Worm (Caenorhabditis elegans) whole organism, late embryonic: ENCODE measurements around the gene orc-1.

ENCODE experiments used
- ama-1 ChIP-seq: fragments of 150-350 bp; optimal IDR thresholded peaks from 2 replicates; lab custom pipeline; 2014
- ceh-18 ChIP-seq: sonication (generic microtip); optimal IDR thresholded peaks from 2 replicates; lab custom pipeline; 2016; ENCODE audit warnings: missing genetic modification characterization, missing compliant biosample characterization
- nhr-11 ChIP-seq: fragments of 150-350 bp; optimal IDR thresholded peaks from 2 replicates; lab custom pipeline; 2014; ENCODE audit warnings: missing biosample characterization, missing genetic modification characterization

DNA sequence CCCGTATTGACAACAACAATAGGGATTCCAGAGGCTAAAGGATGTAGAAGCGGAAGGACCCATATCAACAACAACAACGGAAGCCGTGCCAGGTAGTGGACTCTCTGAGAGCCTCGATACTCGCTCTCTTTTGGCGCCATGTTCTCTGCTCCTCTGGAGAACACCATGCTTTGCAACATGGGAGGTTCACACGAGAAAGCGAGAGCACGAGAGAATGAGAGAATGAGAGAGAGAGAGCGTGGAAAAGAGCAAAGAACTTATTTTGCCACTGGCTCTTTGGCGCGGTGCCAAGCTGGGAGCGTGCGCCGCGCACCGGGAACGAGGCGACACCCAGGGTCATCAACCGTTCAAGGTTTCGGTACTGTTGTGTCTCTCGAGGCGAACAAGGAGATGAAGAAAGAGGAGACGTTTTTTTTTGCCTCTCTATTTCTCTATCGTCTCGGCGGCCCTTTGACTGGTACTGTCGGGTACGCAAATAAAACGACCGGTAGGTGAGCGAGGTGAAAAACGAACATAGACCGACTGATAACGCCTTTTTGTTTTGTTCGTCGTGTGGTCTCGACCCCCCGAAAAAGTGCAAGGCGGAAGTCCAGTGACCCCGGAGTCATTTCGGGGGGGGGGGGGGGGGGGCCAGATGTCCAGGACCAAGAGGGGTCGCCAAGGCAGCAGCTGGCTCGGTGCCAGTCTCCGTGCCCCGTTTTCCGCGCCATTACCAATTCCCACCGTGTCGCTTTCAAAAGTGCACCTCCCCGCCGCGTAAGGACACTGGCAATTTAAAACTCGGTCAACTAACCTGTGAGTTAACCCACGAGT, 10.1 kb upstream of the orc-1 start, which contains the start of gene Y39A1A.10:
- TF ChIP-seq ceh-18 (tag; lab: Kevin White, UChicago) (no peak), ama-1 (lab: Kevin White, UChicago) (no peak), nhr-11 (tag; lab: Kevin White, UChicago) (no peak)
